Worm (Caenorhabditis elegans): ENCODE results near the gene C45H4.14.

The C45H4.14 gene

DNA sequence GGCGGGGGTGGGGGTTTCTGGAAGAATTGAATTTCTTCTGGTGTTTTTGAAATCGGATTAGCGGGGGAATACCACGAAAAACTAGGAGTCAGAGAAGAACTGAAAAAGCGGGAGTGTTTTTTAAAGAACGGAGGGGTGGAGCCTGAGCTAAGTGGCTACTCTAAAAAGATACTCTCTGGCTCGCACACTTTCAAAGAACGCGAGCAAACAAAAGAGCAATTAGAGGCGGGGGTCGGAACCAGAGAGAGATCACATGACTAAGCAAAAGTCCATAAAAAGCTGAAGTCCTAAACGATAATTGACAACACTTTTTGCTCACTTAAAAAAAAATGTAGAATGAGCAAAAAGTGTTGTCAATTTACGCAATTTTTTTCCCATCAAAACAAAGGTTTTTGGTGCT is 24.9 kb downstream of the C45H4.14 start:
- TF ChIP-seq lsy-2 (tag; optimal IDR thresholded peaks at IDR 0.05) (no peak), snpc-4 (tag; optimal IDR thresholded peaks at IDR 0.05) (no peak), unc-120 (tag; optimal IDR thresholded peaks at IDR 0.05; ENCODE audit: poor library complexity, severe bottlenecking) (no peak), sptf-1 (tag; optimal IDR thresholded peaks at IDR 0.05) (no peak), ztf-11 (tag; optimal IDR thresholded peaks at IDR 0.05) (no peak), ceh-83 (GFP tag; optimal IDR thresholded peaks at IDR 0.05) (no peak), drap-1 (GFP tag; optimal IDR thresholded peaks at IDR 0.05) (no peak), mab-5 (tag; optimal IDR thresholded peaks at IDR 0.05) (no peak), tbx-8 (GFP tag; optimal IDR thresholded peaks at IDR 0.05) (no peak), mep-1 (tag; optimal IDR thresholded peaks at IDR 0.05) (no peak), ham-2 (GFP tag; optimal IDR thresholded peaks at IDR 0.05) (no peak), zip-8 (tag; optimal IDR thresholded peaks at IDR 0.05) (no peak), ceh-43 (GFP tag; optimal IDR thresholded peaks at IDR 0.05) (no peak), flh-1 (GFP tag; optimal IDR thresholded peaks at IDR 0.05) (no peak), M03D4.4 (tag; optimal IDR thresholded peaks at IDR 0.05) (no peak), nhr-28 (tag; optimal IDR thresholded peaks at IDR 0.05) (no peak), pha-4 (tag; optimal IDR thresholded peaks at IDR 0.05) (no peak), ces-1 (GFP tag; optimal IDR thresholded peaks at IDR 0.05) (no peak), elt-1 (tag; optimal IDR thresholded peaks at IDR 0.05; ENCODE audit: borderline replicate concordance, insufficient read depth) (no peak)

DNA sequence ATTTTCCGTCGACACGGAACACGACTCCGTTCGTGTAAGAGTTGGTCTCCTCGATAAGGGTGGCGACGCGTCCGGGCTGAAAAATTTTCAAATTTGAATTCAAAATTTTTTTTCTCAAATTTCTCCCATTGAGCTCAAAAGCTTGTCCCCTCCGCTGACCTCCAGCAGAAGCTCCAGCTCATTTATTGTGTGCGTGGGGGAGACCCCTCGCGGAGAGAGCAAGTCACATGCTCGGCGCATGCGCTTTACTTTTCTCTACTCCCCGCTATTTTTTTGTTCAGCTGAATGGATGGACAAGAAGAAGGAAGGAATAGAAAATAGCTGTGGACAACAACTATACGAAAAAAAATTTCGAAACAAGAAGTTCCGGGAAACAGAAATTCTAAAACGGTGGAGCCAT is 25.7 kb downstream of the C45H4.14 start:
- no peak for TF ChIP-seq cnd-1 (tag; optimal IDR thresholded peaks at IDR 0.05)
- TF ChIP-seq unc-62 (GFP tag; optimal IDR thresholded peaks at IDR 0.05) = no peak
- TF ChIP-seq mab-5 (tag; optimal IDR thresholded peaks at IDR 0.05) = no peak
- no peak for TF ChIP-seq tbx-8 (GFP tag; optimal IDR thresholded peaks at IDR 0.05)
- TF ChIP-seq drap-1 (GFP tag; optimal IDR thresholded peaks at IDR 0.05) = no peak
- no peak for TF ChIP-seq lin-32 (GFP tag; optimal IDR thresholded peaks at IDR 0.05)
- TF ChIP-seq ces-1 (GFP tag; optimal IDR thresholded peaks at IDR 0.05) = peak; percentile 4
- peak; percentile 4 for TF ChIP-seq mep-1 (tag; optimal IDR thresholded peaks at IDR 0.05)
- peak; percentile 20 for TF ChIP-seq nhr-237 (tag; optimal IDR thresholded peaks at IDR 0.05)
- TF ChIP-seq blmp-1 (tag; optimal IDR thresholded peaks at IDR 0.05) = no peak
- no peak for TF ChIP-seq M03D4.4 (tag; optimal IDR thresholded peaks at IDR 0.05)
- TF ChIP-seq sem-2 (GFP tag; optimal IDR thresholded peaks at IDR 0.05) = no peak
- no peak for TF ChIP-seq unc-120 (tag; optimal IDR thresholded peaks at IDR 0.05; ENCODE audit: poor library complexity, severe bottlenecking)
- no peak for TF ChIP-seq zip-8 (tag; optimal IDR thresholded peaks at IDR 0.05)

DNA sequence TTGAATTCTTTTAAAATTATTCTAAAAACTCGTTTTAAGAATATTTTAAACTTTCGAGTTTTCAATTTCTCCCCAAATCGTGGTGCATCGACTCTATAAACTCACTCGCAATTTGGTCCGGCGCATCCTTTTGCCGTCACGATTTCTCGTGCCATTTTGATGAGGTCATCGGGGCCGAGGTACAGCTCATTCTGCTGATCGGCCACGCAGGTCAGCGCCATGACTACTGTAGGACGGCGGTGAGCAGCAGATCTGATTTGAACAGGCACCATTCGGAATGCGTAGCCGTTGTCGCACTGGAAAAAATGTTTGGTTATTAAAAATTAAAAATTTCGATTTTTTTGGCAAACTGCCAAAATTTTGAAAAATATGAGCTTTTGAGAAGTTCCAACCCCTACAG is 26.6 kb downstream of the C45H4.14 start:
- TF ChIP-seq ceh-43 (GFP tag; optimal IDR thresholded peaks at IDR 0.05) (no peak), elt-1 (tag; optimal IDR thresholded peaks at IDR 0.05; ENCODE audit: borderline replicate concordance, insufficient read depth) (no peak), elt-3 (tag; optimal IDR thresholded peaks at IDR 0.05) (no peak), ztf-11 (tag; optimal IDR thresholded peaks at IDR 0.05) (no peak), zip-8 (tag; optimal IDR thresholded peaks at IDR 0.05) (no peak), flh-1 (GFP tag; optimal IDR thresholded peaks at IDR 0.05) (no peak), lin-32 (GFP tag; optimal IDR thresholded peaks at IDR 0.05) (no peak), pha-4 (tag; optimal IDR thresholded peaks at IDR 0.05) (no peak), nhr-76 (tag; optimal IDR thresholded peaks at IDR 0.05) (no peak), snpc-4 (tag; optimal IDR thresholded peaks at IDR 0.05) (no peak), ceh-39 (tag; optimal IDR thresholded peaks at IDR 0.05) (no peak)

DNA sequence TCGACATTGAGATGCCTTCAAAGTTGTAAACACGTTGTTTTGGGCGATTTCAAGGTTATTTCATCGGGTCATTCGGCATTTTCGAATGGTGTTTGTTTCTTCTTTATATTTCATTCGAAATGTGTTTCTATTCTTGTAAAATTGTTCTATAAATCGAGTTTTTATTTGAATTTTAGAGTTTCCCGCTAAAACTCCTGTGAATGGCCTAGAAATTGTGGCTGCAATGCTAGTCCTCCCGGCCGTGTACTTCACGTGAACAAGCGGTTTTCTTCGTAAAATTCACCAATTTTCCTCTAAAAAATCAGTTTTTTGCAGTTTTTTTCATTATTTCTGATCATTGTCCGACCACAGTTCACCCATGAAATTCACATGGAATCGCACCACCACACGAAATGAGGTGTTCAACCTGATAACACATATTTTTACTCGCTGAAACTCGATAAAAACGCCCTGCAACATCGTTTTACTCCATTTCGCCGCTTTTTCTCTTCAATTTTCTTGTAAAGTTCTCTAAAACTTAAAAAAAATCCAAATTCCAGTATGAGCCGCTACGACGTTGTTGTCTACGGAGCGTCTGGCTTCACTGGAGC is 32.1 kb downstream of the C45H4.14 start, which contains the start of gene ldp-1:
ldp-1 (plus strand) TSS at position 540 of the 590 bp plus-strand sequence.
- TF ChIP-seq nhr-237 (tag; optimal IDR thresholded peaks at IDR 0.05) (no peak), ceh-39 (tag; optimal IDR thresholded peaks at IDR 0.05) (no peak), elt-3 (tag; optimal IDR thresholded peaks at IDR 0.05) (no peak), ces-1 (GFP tag; optimal IDR thresholded peaks at IDR 0.05) (peak; percentile 24), lsy-2 (tag; optimal IDR thresholded peaks at IDR 0.05) (peak; percentile 0), cnd-1 (tag; optimal IDR thresholded peaks at IDR 0.05) (no peak), sptf-1 (tag; optimal IDR thresholded peaks at IDR 0.05) (peak; percentile 40), bed-3 (GFP tag; optimal IDR thresholded peaks at IDR 0.05) (no peak), hlh-1 (tag; optimal IDR thresholded peaks at IDR 0.05) (no peak), mls-2 (tag; optimal IDR thresholded peaks at IDR 0.05) (no peak)
